Fruit fly (Drosophila melanogaster) whole organism: ENCODE measurements around the gene CRMP.

ENCODE experiments used
- CG8478 ChIP-seq: fragments of >200 bp; optimal IDR thresholded peaks from 2 replicates; lab custom pipeline; 2018; ENCODE audit warnings: inconsistent platforms
- Dll ChIP-seq: fragments of >200 bp; optimal IDR thresholded peaks from 2 replicates; lab custom pipeline; 2017
- EcR ChIP-seq, 2 experiments: fragments of >200 bp; optimal IDR thresholded peaks; 2 replicates each; lab custom pipeline; 2017; ENCODE audit warnings: missing biosample characterization in 2 of 2, missing genetic modification characterization in 2 of 2, missing genetic modification reagents in 2 of 2
- pan ChIP-seq: fragments of >200 bp; optimal IDR thresholded peaks from 2 replicates; lab custom pipeline; 2017
- psq ChIP-seq: fragments of >200 bp; optimal IDR thresholded peaks from 2 replicates; lab custom pipeline; 2017
- usp ChIP-seq: fragments of >200 bp; optimal IDR thresholded peaks from 2 replicates; lab custom pipeline; 2017; ENCODE audit warnings: missing biosample characterization, missing genetic modification characterization, mixed read lengths

Gene CRMP

DNA sequence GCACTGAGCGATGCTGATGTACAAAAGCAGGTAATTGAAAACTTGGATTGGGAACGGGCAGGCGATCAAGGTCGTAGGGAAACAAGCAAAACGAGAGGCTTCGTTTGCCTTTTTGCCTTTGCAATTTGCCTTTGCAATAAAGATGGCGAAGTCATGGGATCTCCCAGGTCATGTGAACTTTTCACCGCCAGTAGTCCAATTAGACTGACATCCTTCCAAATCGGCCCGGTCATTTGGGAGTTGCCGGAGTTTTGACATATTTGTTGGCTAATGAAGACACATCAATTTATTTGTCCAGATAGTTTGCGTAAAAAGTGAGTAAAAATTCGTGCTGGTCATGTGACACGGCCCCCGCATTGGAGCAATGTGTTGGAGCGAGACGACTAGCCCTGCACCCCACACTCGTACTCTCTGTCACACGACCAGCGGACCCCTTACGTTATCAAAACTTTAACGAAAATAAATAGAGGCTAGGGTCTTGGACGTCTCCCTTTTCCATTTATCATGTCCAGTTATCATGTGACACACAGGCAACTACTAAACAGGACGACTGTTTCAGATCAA is 21.2 kb downstream of the CRMP start:
- TF ChIP-seq CG8478 (peak; percentile 49), usp (no peak), Dll (lab: Kevin White, UChicago) (no peak)

DNA sequence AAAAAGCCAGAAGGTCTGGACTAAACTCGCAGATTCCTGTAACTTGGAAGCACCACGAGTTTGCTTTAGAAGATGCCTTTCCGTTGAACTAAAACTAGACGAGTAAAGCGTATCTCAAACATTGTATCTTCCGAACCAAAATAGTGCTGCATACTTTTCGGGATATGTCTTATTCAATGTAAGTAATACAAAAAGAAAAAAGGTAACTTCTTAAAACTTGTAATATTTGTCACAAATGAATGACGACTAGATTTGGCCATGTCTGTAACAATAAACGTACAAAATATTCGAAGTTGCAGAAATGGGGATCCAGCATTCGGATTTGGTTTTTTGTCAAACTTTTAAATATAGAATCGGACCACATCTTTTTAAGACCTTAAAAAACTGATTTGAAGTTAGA is 24.0 kb downstream of the CRMP start:
- TF ChIP-seq usp (no peak), psq (lab: Kevin White, UChicago) (no peak), pan (lab: Kevin White, UChicago) (no peak), CG8478 (no peak), Dll (lab: Kevin White, UChicago) (no peak)

DNA sequence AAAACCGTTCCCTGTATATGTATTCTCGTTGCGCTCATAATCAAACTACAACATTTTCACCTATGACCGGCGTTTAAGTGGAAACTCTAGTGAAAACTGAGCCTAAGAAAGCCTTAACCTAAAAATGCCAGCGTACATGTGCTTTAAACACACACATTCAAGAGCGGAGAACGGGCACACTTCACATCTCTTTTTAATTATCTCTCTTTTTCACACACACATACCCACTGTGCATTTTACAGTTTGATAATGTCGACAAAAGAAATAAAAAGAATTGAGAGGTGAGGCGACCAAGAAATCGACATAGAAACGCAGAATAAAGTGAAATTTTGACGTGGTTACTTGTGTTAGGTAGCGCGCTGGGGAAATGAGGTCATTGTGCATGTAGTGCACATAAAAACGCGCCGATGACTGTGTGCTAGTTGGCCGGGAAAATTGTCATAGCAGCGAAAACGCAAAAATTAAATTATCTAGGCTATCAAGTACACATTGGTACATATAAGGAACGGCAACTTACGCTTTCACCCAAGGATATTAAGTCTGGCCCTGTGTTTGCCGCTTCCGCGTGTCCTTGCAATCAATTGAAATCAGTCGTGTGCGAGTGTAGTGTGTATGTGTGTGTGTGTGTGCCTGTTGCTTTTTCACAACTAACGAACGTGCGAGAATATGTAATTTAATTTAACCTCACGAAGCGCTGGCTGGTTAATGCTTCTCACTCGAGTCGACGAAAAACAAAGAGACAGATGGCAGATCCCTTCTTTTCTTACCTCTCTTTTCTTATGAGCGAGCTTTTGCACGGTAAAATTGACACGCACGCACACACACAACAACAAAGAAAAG is 28.8 kb downstream of the CRMP start:
- TF ChIP-seq EcR (GFP tag; optimal IDR thresholded peaks at IDR 0.05; lab: Kevin White, UChicago) (peak in 1 of 2 experiments; percentile 15), psq (lab: Kevin White, UChicago) (no peak), Dll (lab: Kevin White, UChicago) (no peak), usp (no peak), pan (lab: Kevin White, UChicago) (no peak)

DNA sequence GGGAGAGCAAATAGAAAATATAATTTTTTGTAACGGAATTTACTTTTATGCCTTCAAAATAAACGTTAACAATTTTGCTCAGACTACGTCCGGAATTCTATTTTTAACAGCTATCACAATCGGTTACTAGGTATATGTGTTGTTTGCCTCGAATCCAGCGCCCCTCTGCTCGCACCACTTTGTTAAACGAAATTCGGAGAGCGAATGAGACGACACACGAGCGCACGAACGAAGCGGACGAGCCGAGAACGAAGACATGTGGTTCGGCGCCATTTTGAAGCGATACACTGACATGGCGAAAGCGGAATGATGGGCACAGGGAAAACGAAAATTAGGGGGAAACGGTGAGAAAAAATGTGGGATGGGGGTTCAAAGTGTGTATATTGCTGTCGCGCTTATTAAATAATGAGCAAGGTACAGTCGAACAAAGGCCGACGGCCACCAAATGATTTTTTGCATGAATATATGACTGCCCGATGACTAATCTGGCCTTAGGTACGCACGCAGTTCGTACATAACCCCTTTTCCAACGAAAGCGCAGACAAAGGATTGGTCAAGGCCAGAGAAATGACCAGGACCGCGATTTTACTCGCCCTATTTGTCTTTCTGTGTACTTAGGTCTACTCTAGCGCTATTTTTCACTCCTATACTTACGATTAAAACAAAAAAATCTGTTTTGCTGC is 29.6 kb downstream of the CRMP start:
- TF ChIP-seq psq (lab: Kevin White, UChicago) (no peak), usp (no peak), EcR (GFP tag; optimal IDR thresholded peaks at IDR 0.05; lab: Kevin White, UChicago) (no peak), CG8478 (no peak), Dll (lab: Kevin White, UChicago) (no peak), pan (lab: Kevin White, UChicago) (no peak)

DNA sequence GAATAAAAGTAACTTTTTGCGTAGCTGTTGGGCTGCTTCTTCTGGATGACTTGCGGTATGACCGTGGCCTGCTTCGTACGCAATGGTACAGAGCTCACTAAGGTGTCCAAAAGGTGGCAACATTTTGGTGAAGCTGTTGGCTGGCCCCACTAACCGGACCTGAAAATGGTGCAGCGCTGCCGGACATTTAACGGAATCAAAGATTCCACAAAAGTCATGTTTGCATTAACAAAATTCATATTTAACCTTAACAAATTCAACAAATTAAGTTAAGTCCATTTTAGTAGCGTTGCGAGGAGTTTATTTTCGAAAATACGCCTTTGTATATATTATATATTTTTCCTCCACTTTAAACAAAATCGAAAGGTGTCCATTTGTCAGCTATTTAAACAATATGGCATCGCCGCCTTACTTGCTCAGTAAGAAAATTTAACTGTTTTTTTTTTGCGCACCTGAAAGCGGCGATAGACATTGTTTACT is 30.2 kb downstream of the CRMP start, which contains the start of the genes kra and SecS:
kra (minus strand) TSS at position 93 of the 480 bp plus-strand sequence.
SecS (plus strand) TSS at position 390 of the 480 bp plus-strand sequence.
- TF ChIP-seq EcR (GFP tag; optimal IDR thresholded peaks at IDR 0.05; lab: Kevin White, UChicago) (no peak), usp (no peak), Dll (lab: Kevin White, UChicago) (no peak), pan (lab: Kevin White, UChicago) (no peak), CG8478 (no peak), psq (lab: Kevin White, UChicago) (no peak)

DNA sequence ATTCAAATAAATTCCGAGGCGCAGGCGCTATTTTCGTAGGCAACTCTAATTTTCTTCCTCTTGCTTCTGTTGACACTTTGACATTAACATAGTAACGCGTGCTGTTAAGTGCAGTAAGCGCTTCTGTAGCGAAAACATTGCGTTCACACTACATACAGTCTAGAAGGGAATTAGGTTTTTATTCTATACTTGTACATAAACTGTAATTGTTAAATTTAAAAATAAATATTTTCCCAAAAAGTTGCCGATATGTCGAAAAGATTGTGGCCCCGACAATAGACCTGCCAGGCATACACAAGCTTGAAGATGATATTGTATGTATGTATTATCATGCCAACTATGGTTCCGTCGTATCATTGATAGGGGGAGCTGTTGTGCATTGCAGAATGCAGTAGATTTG is 35.6 kb downstream of the CRMP start, which contains the start of gene asl:
asl (minus strand) TSS at position 67 of the 400 bp plus-strand sequence.
- TF ChIP-seq usp (no peak), psq (lab: Kevin White, UChicago) (no peak), CG8478 (no peak), Dll (lab: Kevin White, UChicago) (no peak), pan (lab: Kevin White, UChicago) (no peak), EcR (GFP tag; optimal IDR thresholded peaks at IDR 0.05; lab: Kevin White, UChicago) (no peak)

DNA sequence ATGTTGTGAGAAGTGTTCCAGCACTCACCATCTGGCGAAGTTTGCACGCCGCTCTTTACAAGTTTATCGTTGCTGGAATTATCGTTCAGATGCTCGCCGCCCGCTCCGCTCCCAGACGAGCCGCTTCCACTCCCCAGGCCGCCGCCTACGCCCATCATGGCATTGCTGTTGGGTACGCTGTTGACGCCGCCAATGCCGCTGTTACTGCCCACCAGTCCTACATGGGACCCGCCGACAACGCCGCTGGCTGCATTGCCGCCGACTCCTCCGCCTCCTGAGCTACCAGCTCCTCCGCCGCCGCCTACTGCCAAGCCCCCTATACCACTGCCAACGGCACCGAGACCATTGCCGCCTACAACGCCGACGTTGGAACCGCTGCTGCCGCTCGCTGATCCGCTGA is 37.5 kb downstream of the CRMP start:
- TF ChIP-seq psq (lab: Kevin White, UChicago) = no peak
- TF ChIP-seq pan (lab: Kevin White, UChicago) = no peak
- no peak for TF ChIP-seq usp
- no peak for TF ChIP-seq Dll (lab: Kevin White, UChicago)

DNA sequence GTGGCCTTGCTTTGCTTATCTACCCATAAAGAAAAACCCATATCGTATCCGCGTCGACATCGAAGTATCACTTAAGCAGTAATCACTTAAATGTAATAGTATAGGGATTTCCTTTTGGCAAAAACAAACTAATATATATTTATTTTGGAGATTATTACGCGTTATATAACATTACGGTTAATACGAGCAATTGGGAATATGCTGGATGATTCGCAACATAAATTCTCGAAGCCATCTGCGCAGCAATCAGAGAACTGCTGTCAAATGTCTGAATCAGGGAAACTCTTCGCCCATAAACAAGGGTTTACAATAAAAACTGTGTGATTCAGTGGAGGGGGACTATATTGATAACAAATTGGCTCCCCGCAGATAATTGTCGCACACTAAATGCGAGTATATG is 39.7 kb downstream of the CRMP start:
- TF ChIP-seq EcR (GFP tag; optimal IDR thresholded peaks at IDR 0.05; lab: Kevin White, UChicago) (no peak), pan (lab: Kevin White, UChicago) (no peak), psq (lab: Kevin White, UChicago) (no peak), Dll (lab: Kevin White, UChicago) (no peak), CG8478 (no peak), usp (no peak)

DNA sequence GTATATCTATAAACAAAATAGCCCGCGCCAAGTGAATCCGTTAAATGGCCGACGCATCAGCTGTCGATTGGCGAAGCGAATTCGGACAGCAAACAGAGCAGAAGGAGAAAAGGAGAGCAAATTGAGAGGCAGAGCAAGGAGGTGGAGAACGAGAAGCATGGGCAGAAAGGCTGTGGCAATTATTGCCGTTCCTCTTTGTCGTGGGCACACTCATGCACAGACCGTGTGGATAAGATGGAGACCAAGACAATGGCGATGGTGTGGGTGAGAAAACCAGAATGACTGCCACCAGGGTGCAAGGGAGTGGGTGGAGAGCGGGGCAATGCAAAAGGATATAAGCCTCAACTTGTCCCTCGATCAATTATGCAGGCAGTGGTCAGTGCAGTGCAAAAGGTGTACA is 40.3 kb downstream of the CRMP start:
- no peak for TF ChIP-seq CG8478

DNA sequence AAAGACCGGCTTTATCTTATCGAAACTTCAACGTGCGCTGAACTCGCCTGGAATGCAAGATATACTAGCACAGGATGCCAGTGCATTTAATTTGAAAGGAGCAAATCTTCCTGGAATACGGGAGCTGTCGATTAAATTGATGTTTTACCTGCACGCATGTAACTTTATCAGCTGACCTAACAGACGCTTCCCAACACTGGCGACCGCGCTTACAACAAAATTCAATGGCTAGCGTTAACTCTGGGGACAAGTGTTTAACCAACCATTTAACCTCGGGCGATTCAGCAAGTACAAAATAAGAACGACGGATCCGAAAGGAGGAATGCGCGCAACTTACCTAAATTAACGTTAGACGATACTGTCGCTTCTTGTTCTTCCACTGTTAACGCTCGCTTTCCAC is 40.8 kb downstream of the CRMP start:
- TF ChIP-seq pan (lab: Kevin White, UChicago) (no peak), Dll (lab: Kevin White, UChicago) (no peak)

DNA sequence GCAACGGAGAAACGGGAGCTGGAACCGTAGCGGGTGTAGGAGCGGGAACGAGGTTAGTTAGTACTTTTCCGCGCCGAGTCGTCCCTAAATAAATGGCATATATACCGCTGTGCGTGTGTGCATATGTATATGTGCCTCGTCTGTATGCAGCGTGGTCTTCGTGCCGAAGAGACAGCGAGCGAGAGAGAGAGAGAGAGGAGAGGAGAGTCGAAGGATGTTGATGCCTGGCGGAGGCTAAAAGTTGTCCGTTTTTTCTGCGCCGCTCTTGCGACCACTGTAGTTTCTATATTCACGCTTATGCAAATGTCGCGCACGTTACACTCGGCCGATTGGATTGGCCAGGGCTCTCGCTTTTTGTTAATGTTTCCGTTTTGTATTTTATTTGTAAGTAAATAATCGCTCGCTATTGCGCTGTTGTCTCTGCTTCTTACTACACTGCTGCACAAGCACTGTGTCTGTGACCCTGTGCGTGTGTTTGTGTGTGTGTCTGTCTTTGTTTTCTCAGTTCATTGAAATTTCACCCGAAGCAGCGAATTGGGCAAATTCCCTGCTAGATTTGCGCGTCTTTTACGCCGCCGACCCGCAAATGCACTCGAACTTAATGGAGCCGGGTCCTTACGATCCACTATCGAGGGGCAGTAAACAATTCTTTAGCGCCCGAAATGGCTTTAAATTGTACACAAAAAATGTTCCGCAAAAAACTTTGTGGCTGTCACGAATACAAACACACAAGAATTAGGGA is 41.6 kb downstream of the CRMP start, which contains the start of gene Rga:
Rga (minus strand) TSS at position 741 of the 742 bp plus-strand sequence.
- TF ChIP-seq Dll (lab: Kevin White, UChicago) (peak; percentile 11), usp (no peak)

DNA sequence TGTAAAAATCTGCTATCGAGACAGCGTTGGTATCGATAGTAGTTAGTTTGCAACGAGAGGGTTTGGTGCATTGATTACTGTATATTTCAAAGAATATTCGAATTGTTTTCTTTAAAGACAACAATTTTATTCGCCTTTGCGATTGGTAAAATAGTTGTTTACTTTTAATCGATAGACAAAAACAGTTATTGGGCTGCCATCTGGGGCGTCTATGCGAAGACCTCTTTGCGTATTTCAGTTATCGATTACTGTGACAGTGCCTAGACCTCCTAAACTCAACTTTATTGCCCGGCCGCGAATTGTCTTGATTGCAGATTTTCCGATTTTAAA is 42.2 kb downstream of the CRMP start, which contains the start of gene Atu:
Atu (plus strand) TSS at position 245 of the 330 bp plus-strand sequence.
- TF ChIP-seq pan (lab: Kevin White, UChicago) (no peak), EcR (GFP tag; optimal IDR thresholded peaks at IDR 0.05; lab: Kevin White, UChicago) (no peak), CG8478 (no peak), Dll (lab: Kevin White, UChicago) (no peak)
